Fruit fly (Drosophila melanogaster) whole organism, wandering third instar larva: ENCODE measurements around the gene Rcc1.
A peak's percentile ranks its signal among the peaks of the same experiment; 100 is the strongest.

Experiments
- CG32264 ChIP-seq: fragments of 200-800 bp; sonication (Bioruptor generic); optimal IDR thresholded peaks from 2 replicates; lab custom pipeline; 2016; ENCODE audit warnings: missing biosample characterization, missing genetic modification characterization
- CrebA ChIP-seq: fragments of 200-800 bp; sonication (Bioruptor generic); optimal IDR thresholded peaks from 2 replicates; lab custom pipeline; 2016; ENCODE audit warnings: missing biosample characterization, mild to moderate bottlenecking, missing genetic modification characterization, borderline replicate concordance
- Dfd ChIP-seq: fragments of >200 bp; optimal IDR thresholded peaks from 2 replicates; lab custom pipeline; 2017; ENCODE audit warnings: missing biosample characterization, missing genetic modification characterization
- Dif ChIP-seq: fragments of 200-275, 200-300 bp; sonication (Bioruptor generic); optimal IDR thresholded peaks from 2 replicates; lab custom pipeline; 2018; ENCODE audit warnings: missing biosample characterization, missing genetic modification characterization; ENCODE audit not compliant: partially characterized antibody
- HLH106 ChIP-seq: fragments of 200-800 bp; optimal IDR thresholded peaks from 3 replicates; lab custom pipeline; 2019; ENCODE audit warnings: missing biosample characterization, mild to moderate bottlenecking, missing genetic modification characterization, moderate library complexity
- Hr83 ChIP-seq: fragments of 200-300 bp; sonication (Bioruptor generic); optimal IDR thresholded peaks from 2 replicates; lab custom pipeline; 2016; ENCODE audit warnings: missing biosample characterization, mild to moderate bottlenecking, missing genetic modification characterization, moderate library complexity; ENCODE audit not compliant: poor library complexity, severe bottlenecking
- Jra ChIP-seq: sonication (Bioruptor generic); optimal IDR thresholded peaks from 2 replicates; lab custom pipeline; 2016; ENCODE audit warnings: missing biosample characterization, missing genetic modification characterization
- Myc ChIP-seq: fragments of >200 bp; optimal IDR thresholded peaks from 2 replicates; lab custom pipeline; 2017
- N ChIP-seq: fragments of >200 bp; optimal IDR thresholded peaks from 2 replicates; lab custom pipeline; 2018; ENCODE audit warnings: missing biosample characterization, missing external identifiers, missing genetic modification characterization
- OdsH ChIP-seq: fragments of 200-800 bp; sonication (Bioruptor generic); optimal IDR thresholded peaks from 2 replicates; lab custom pipeline; 2016; ENCODE audit warnings: missing biosample characterization, mild to moderate bottlenecking, missing genetic modification characterization
- Rel ChIP-seq, 2 experiments: fragments of 200-800 bp; sonication (Bioruptor generic) in 1 of 2; optimal IDR thresholded peaks; 2 replicates in 1 of 2; 3 replicates in 1 of 2; lab custom pipeline; 2016 to 2019; ENCODE audit warnings: mild to moderate bottlenecking in 2 of 2, missing biosample characterization in 2 of 2, missing genetic modification characterization in 2 of 2, moderate library complexity in 1 of 2
- Sp1 ChIP-seq: fragments of 200-800 bp; sonication (Bioruptor generic); optimal IDR thresholded peaks from 3 replicates; lab custom pipeline; 2019; ENCODE audit warnings: missing biosample characterization, mild to moderate bottlenecking, missing genetic modification characterization, moderate library complexity
- br ChIP-seq: fragments of 200-800 bp; sonication (Bioruptor generic); optimal IDR thresholded peaks from 2 replicates; lab custom pipeline; 2016; ENCODE audit warnings: missing biosample characterization, missing genetic modification characterization
- brk ChIP-seq: fragments of 200-800 bp; sonication (Bioruptor generic); optimal IDR thresholded peaks from 2 replicates; lab custom pipeline; 2016; ENCODE audit warnings: missing biosample characterization, mild to moderate bottlenecking, missing genetic modification characterization
- dl ChIP-seq, 2 experiments: fragments of 175-275, 200-275 bp in 1 of 2; fragments of 200-275 bp in 1 of 2; sonication (Bioruptor generic); optimal IDR thresholded peaks; lab custom pipeline; 2018; ENCODE audit warnings: mild to moderate bottlenecking in 2 of 2, missing biosample characterization in 2 of 2, missing genetic modification characterization in 2 of 2, moderate library complexity in 2 of 2; ENCODE audit not compliant: partially characterized antibody in 2 of 2, insufficient read depth in 1 of 2
- dsf ChIP-seq: sonication (Bioruptor generic); optimal IDR thresholded peaks from 2 replicates; lab custom pipeline; 2016; ENCODE audit warnings: missing biosample characterization, missing genetic modification characterization, borderline replicate concordance
- ey ChIP-seq: fragments of 200-800 bp; sonication (Bioruptor generic); optimal IDR thresholded peaks from 2 replicates; lab custom pipeline; 2016; ENCODE audit warnings: missing biosample characterization, missing genetic modification characterization
- foxo ChIP-seq, 2 experiments: fragments of 200-800 bp; sonication (Bioruptor generic); optimal IDR thresholded peaks; 2 replicates in 1 of 2; 3 replicates in 1 of 2; lab custom pipeline; 2016 to 2017; ENCODE audit warnings: missing biosample characterization in 2 of 2, missing genetic modification characterization in 2 of 2
- fru ChIP-seq: fragments of 200-800 bp; sonication (Bioruptor generic); optimal IDR thresholded peaks from 3 replicates; lab custom pipeline; 2016; ENCODE audit warnings: missing biosample characterization, mild to moderate bottlenecking, missing genetic modification characterization
- h ChIP-seq: fragments of 200-800 bp; sonication (Bioruptor generic); optimal IDR thresholded peaks from 3 replicates; lab custom pipeline; 2016; ENCODE audit warnings: missing biosample characterization, mild to moderate bottlenecking, missing genetic modification characterization
- jim ChIP-seq: fragments of 175-275, 200-325 bp; sonication (Bioruptor generic); optimal IDR thresholded peaks from 2 replicates; lab custom pipeline; 2016; ENCODE audit warnings: missing biosample characterization, mild to moderate bottlenecking, missing genetic modification characterization
- lola ChIP-seq: fragments of >200 bp; optimal IDR thresholded peaks from 2 replicates; lab custom pipeline; 2017; ENCODE audit warnings: missing biosample characterization, missing genetic modification characterization
- pan ChIP-seq: fragments of >200 bp; optimal IDR thresholded peaks from 2 replicates; lab custom pipeline; 2017
- psq ChIP-seq: fragments of 200-800 bp; sonication (Bioruptor generic); optimal IDR thresholded peaks from 3 replicates; lab custom pipeline; 2017; ENCODE audit warnings: missing biosample characterization, mild to moderate bottlenecking, missing genetic modification characterization, moderate library complexity
- rgr ChIP-seq: fragments of 200-800 bp; sonication (Bioruptor generic); optimal IDR thresholded peaks from 3 replicates; lab custom pipeline; 2016; ENCODE audit warnings: missing biosample characterization, mild to moderate bottlenecking, missing genetic modification characterization
- sage ChIP-seq: fragments of 200-800 bp; sonication (Bioruptor generic); optimal IDR thresholded peaks from 2 replicates; lab custom pipeline; 2016; ENCODE audit warnings: missing biosample characterization, mild to moderate bottlenecking, missing genetic modification characterization
- sv ChIP-seq: fragments of 200-800 bp; sonication (Bioruptor generic); optimal IDR thresholded peaks from 3 replicates; lab custom pipeline; 2016; ENCODE audit warnings: missing biosample characterization, missing genetic modification characterization
- tai ChIP-seq: sonication (Bioruptor generic); optimal IDR thresholded peaks from 2 replicates; lab custom pipeline; 2016; ENCODE audit warnings: missing biosample characterization, missing genetic modification characterization
- woc ChIP-seq: sonication (Bioruptor generic); optimal IDR thresholded peaks from 2 replicates; lab custom pipeline; 2016; ENCODE audit warnings: missing biosample characterization, mild to moderate bottlenecking, missing genetic modification characterization

Rcc1 gene

dm6 chr3L:5932363-5932914 lies at the start of gene Rcc1:
Gene Rcc1, minus strand, starts transcription at chr3L:5932773.
- TF ChIP-seq N (GFP tag; lab: Kevin White, UChicago) (no peak), HLH106 (tag; lab: Kevin White, UChicago) (peak; percentile 3), foxo (GFP tag; optimal IDR thresholded peaks at IDR 0.05; lab: Kevin White, UChicago) (peak in 1 of 2 experiments; percentile 2), pan (lab: Kevin White, UChicago) (no peak), psq (GFP tag; lab: Kevin White, UChicago) (no peak), dl (GFP tag; optimal IDR thresholded peaks at IDR 0.05; lab: Kevin White, UChicago; ENCODE audit: insufficient read depth in 1 of 2, partially characterized antibody in 2 of 2) (no peak), tai (GFP tag; lab: Kevin White, UChicago) (no peak), Hr83 (GFP tag; lab: Kevin White, UChicago) (no peak), lola (GFP tag; lab: Kevin White, UChicago) (no peak), OdsH (GFP tag; lab: Kevin White, UChicago) (no peak), br (no peak), brk (GFP tag; lab: Kevin White, UChicago) (no peak), Dif (no peak), woc (no peak), jim (no peak), Dfd (GFP tag; lab: Kevin White, UChicago) (no peak), dsf (GFP tag; lab: Kevin White, UChicago) (no peak), Myc (lab: Kevin White, UChicago) (peak; percentile 98), Sp1 (GFP tag; lab: Kevin White, UChicago) (no peak), Rel (GFP tag; optimal IDR thresholded peaks at IDR 0.05; lab: Kevin White, UChicago) (no peak), Rel (tag; optimal IDR thresholded peaks at IDR 0.05; lab: Kevin White, UChicago) (no peak)

dm6 chr3L:5980552-5981351 lies 48.2 kb upstream of the Rcc1 start:
- TF ChIP-seq OdsH (GFP tag; lab: Kevin White, UChicago) (no peak), Jra (GFP tag; lab: Kevin White, UChicago) (no peak)

dm6 chr3L:5980120-5980519 lies 47.5 kb upstream of the Rcc1 start:
- TF ChIP-seq HLH106 (tag; lab: Kevin White, UChicago) (no peak), Hr83 (GFP tag; lab: Kevin White, UChicago) (no peak), CG32264 (GFP tag; lab: Kevin White, UChicago) (no peak), h (GFP tag; lab: Kevin White, UChicago) (no peak), dl (GFP tag; optimal IDR thresholded peaks at IDR 0.05; lab: Kevin White, UChicago; ENCODE audit: insufficient read depth in 1 of 2, partially characterized antibody in 2 of 2) (no peak), tai (GFP tag; lab: Kevin White, UChicago) (no peak), sage (GFP tag; lab: Kevin White, UChicago) (no peak), ey (GFP tag; lab: Kevin White, UChicago) (no peak), psq (GFP tag; lab: Kevin White, UChicago) (no peak)

- no peak for TF ChIP-seq Myc (lab: Kevin White, UChicago)
These were observed 46.9 kb upstream of the Rcc1 start for dm6 chr3L:5979460-5979859.

dm6 chr3L:5976121-5976906 lies 43.7 kb upstream of the Rcc1 start:
- TF ChIP-seq foxo (GFP tag; optimal IDR thresholded peaks at IDR 0.05; lab: Kevin White, UChicago), result peak in 1 of 2 experiments; percentile 53
- peak; percentile 43 for TF ChIP-seq woc
- peak; percentile 22 for TF ChIP-seq rgr (GFP tag; lab: Kevin White, UChicago)
- TF ChIP-seq CrebA (GFP tag; lab: Kevin White, UChicago), result no peak
- peak; percentile 9 for TF ChIP-seq OdsH (GFP tag; lab: Kevin White, UChicago)
- peak; percentile 83 for TF ChIP-seq sv (GFP tag; lab: Kevin White, UChicago)
- peak; percentile 30 for TF ChIP-seq psq (GFP tag; lab: Kevin White, UChicago)
- TF ChIP-seq ey (GFP tag; lab: Kevin White, UChicago), result peak; percentile 28
- TF ChIP-seq Dif, result no peak
- TF ChIP-seq fru, result peak; percentile 21
- TF ChIP-seq tai (GFP tag; lab: Kevin White, UChicago), result no peak
- peak; percentile 32 for TF ChIP-seq h (GFP tag; lab: Kevin White, UChicago)
- peak; percentile 13 for TF ChIP-seq br
- peak; percentile 10 for TF ChIP-seq HLH106 (tag; lab: Kevin White, UChicago)
- TF ChIP-seq, all 38 proteins: peak for 11
